Fruit fly (Drosophila melanogaster) whole organism, wandering third instar larva: ENCODE results near the gene CG2652.

Experiments
- CG32264 ChIP-seq: fragments of 200-800 bp; sonication (Bioruptor generic); optimal IDR thresholded peaks from 2 replicates; lab custom pipeline; 2016; ENCODE audit warnings: missing biosample characterization, missing genetic modification characterization
- CG9705 ChIP-seq: fragments of 200-800 bp; sonication (Bioruptor generic); optimal IDR thresholded peaks from 2 replicates; lab custom pipeline; 2018; ENCODE audit warnings: missing biosample characterization, mild to moderate bottlenecking, missing genetic modification characterization
- Dfd ChIP-seq: fragments of >200 bp; optimal IDR thresholded peaks from 2 replicates; lab custom pipeline; 2017; ENCODE audit warnings: missing biosample characterization, missing genetic modification characterization
- Dif ChIP-seq: fragments of 200-275, 200-300 bp; sonication (Bioruptor generic); optimal IDR thresholded peaks from 2 replicates; lab custom pipeline; 2018; ENCODE audit warnings: missing biosample characterization, missing genetic modification characterization; ENCODE audit not compliant: partially characterized antibody
- HLH106 ChIP-seq: fragments of 200-800 bp; optimal IDR thresholded peaks from 3 replicates; lab custom pipeline; 2019; ENCODE audit warnings: missing biosample characterization, mild to moderate bottlenecking, missing genetic modification characterization, moderate library complexity
- Hr83 ChIP-seq: fragments of 200-300 bp; sonication (Bioruptor generic); optimal IDR thresholded peaks from 2 replicates; lab custom pipeline; 2016; ENCODE audit warnings: missing biosample characterization, mild to moderate bottlenecking, missing genetic modification characterization, moderate library complexity; ENCODE audit not compliant: poor library complexity, severe bottlenecking
- Jra ChIP-seq: sonication (Bioruptor generic); optimal IDR thresholded peaks from 2 replicates; lab custom pipeline; 2016; ENCODE audit warnings: missing biosample characterization, missing genetic modification characterization
- Myc ChIP-seq: fragments of >200 bp; optimal IDR thresholded peaks from 2 replicates; lab custom pipeline; 2017
- N ChIP-seq: fragments of >200 bp; optimal IDR thresholded peaks from 2 replicates; lab custom pipeline; 2018; ENCODE audit warnings: missing biosample characterization, missing external identifiers, missing genetic modification characterization
- Rel ChIP-seq, 2 experiments: fragments of 200-800 bp; sonication (Bioruptor generic) in 1 of 2; optimal IDR thresholded peaks; 2 replicates in 1 of 2; 3 replicates in 1 of 2; lab custom pipeline; 2016 to 2019; ENCODE audit warnings: mild to moderate bottlenecking in 2 of 2, missing biosample characterization in 2 of 2, missing genetic modification characterization in 2 of 2, moderate library complexity in 1 of 2
- br ChIP-seq: fragments of 200-800 bp; sonication (Bioruptor generic); optimal IDR thresholded peaks from 2 replicates; lab custom pipeline; 2016; ENCODE audit warnings: missing biosample characterization, missing genetic modification characterization
- dl ChIP-seq, 2 experiments: fragments of 175-275, 200-275 bp in 1 of 2; fragments of 200-275 bp in 1 of 2; sonication (Bioruptor generic); optimal IDR thresholded peaks; lab custom pipeline; 2018; ENCODE audit warnings: mild to moderate bottlenecking in 2 of 2, missing biosample characterization in 2 of 2, missing genetic modification characterization in 2 of 2, moderate library complexity in 2 of 2; ENCODE audit not compliant: partially characterized antibody in 2 of 2, insufficient read depth in 1 of 2
- ey ChIP-seq: fragments of 200-800 bp; sonication (Bioruptor generic); optimal IDR thresholded peaks from 2 replicates; lab custom pipeline; 2016; ENCODE audit warnings: missing biosample characterization, missing genetic modification characterization
- foxo ChIP-seq, 2 experiments: fragments of 200-800 bp; sonication (Bioruptor generic); optimal IDR thresholded peaks; 2 replicates in 1 of 2; 3 replicates in 1 of 2; lab custom pipeline; 2016 to 2017; ENCODE audit warnings: missing biosample characterization in 2 of 2, missing genetic modification characterization in 2 of 2
- fru ChIP-seq: fragments of 200-800 bp; sonication (Bioruptor generic); optimal IDR thresholded peaks from 3 replicates; lab custom pipeline; 2016; ENCODE audit warnings: missing biosample characterization, mild to moderate bottlenecking, missing genetic modification characterization
- h ChIP-seq: fragments of 200-800 bp; sonication (Bioruptor generic); optimal IDR thresholded peaks from 3 replicates; lab custom pipeline; 2016; ENCODE audit warnings: missing biosample characterization, mild to moderate bottlenecking, missing genetic modification characterization
- psq ChIP-seq: fragments of 200-800 bp; sonication (Bioruptor generic); optimal IDR thresholded peaks from 3 replicates; lab custom pipeline; 2017; ENCODE audit warnings: missing biosample characterization, mild to moderate bottlenecking, missing genetic modification characterization, moderate library complexity
- rgr ChIP-seq: fragments of 200-800 bp; sonication (Bioruptor generic); optimal IDR thresholded peaks from 3 replicates; lab custom pipeline; 2016; ENCODE audit warnings: missing biosample characterization, mild to moderate bottlenecking, missing genetic modification characterization
- tai ChIP-seq: sonication (Bioruptor generic); optimal IDR thresholded peaks from 2 replicates; lab custom pipeline; 2016; ENCODE audit warnings: missing biosample characterization, missing genetic modification characterization
- woc ChIP-seq: sonication (Bioruptor generic); optimal IDR thresholded peaks from 2 replicates; lab custom pipeline; 2016; ENCODE audit warnings: missing biosample characterization, mild to moderate bottlenecking, missing genetic modification characterization

Gene CG2652

dm6 chrX:2637914-2638313 is 44.8 kb downstream of the CG2652 start:
- TF ChIP-seq Rel (GFP tag; optimal IDR thresholded peaks at IDR 0.05; lab: Kevin White, UChicago) (no peak), Rel (tag; optimal IDR thresholded peaks at IDR 0.05; lab: Kevin White, UChicago) (peak; percentile 92), woc (GFP tag; lab: Kevin White, UChicago) (no peak)

- no peak for TF ChIP-seq h (GFP tag; lab: Kevin White, UChicago)
Measured at dm6 chrX:2636825-2637535, 45.8 kb downstream of the CG2652 start.

- no peak for TF ChIP-seq tai (GFP tag; lab: Kevin White, UChicago)
- TF ChIP-seq fru (GFP tag; lab: Kevin White, UChicago), result peak; percentile 17
- TF ChIP-seq CG32264 (GFP tag; lab: Kevin White, UChicago), result no peak
- TF ChIP-seq, all 38 proteins: peak for 1
Measured at dm6 chrX:2635953-2636715, 46.6 kb downstream of the CG2652 start.

dm6 chrX:2635075-2635643 is 47.6 kb downstream of the CG2652 start:
- peak in 1 of 2 experiments; percentile 27 for TF ChIP-seq foxo (GFP tag; optimal IDR thresholded peaks at IDR 0.05; lab: Kevin White, UChicago)
- peak; percentile 17 for TF ChIP-seq woc (GFP tag; lab: Kevin White, UChicago)
- TF ChIP-seq HLH106 (tag; lab: Kevin White, UChicago), result no peak
- TF ChIP-seq Dif (GFP tag; lab: Kevin White, UChicago), result no peak
- TF ChIP-seq rgr (GFP tag; lab: Kevin White, UChicago), result peak; percentile 34
- no peak for TF ChIP-seq CG9705 (GFP tag; lab: Kevin White, UChicago)
- no peak for TF ChIP-seq Dfd (GFP tag; lab: Kevin White, UChicago)
- no peak for TF ChIP-seq Rel (GFP tag; optimal IDR thresholded peaks at IDR 0.05; lab: Kevin White, UChicago)
- no peak for TF ChIP-seq Rel (tag; optimal IDR thresholded peaks at IDR 0.05; lab: Kevin White, UChicago)
- TF ChIP-seq Jra (GFP tag; lab: Kevin White, UChicago), result no peak
- peak; percentile 6 for TF ChIP-seq br
- TF ChIP-seq ey (GFP tag; lab: Kevin White, UChicago), result peak; percentile 15

- no peak for TF ChIP-seq Myc (lab: Kevin White, UChicago)
- peak; percentile 74 for TF ChIP-seq N (GFP tag; lab: Kevin White, UChicago)
- TF ChIP-seq Hr83 (GFP tag; lab: Kevin White, UChicago), result peak; percentile 22
- no peak for TF ChIP-seq br
- no peak for TF ChIP-seq dl (GFP tag; optimal IDR thresholded peaks at IDR 0.05; lab: Kevin White, UChicago; ENCODE audit: insufficient read depth in 1 of 2, partially characterized antibody in 2 of 2)
- no peak for TF ChIP-seq Rel (GFP tag; optimal IDR thresholded peaks at IDR 0.05; lab: Kevin White, UChicago)
- peak; percentile 30 for TF ChIP-seq Rel (tag; optimal IDR thresholded peaks at IDR 0.05; lab: Kevin White, UChicago)
- peak; percentile 64 for TF ChIP-seq psq
- TF ChIP-seq h (GFP tag; lab: Kevin White, UChicago), result peak; percentile 66
Measured at dm6 chrX:2633847-2634776, 48.6 kb downstream of the CG2652 start, which contains the start of gene sgg. Gene sgg, plus strand, starts transcription at chrX:2633952.
